Worm (Caenorhabditis elegans): ENCODE data around the gene srb-16.
A peak's percentile ranks its signal among the peaks of the same experiment; 100 is the strongest.

The srb-16 gene

ce11 chrII:5183207-5183606, 32.5 kb upstream of the srb-16 start:
- TF ChIP-seq hlh-17 (GFP tag; optimal IDR thresholded peaks at IDR 0.05; ENCODE audit: borderline replicate concordance) (no peak), nhr-20 (tag; optimal IDR thresholded peaks at IDR 0.05) (peak; percentile 9), swsn-7 (tag; optimal IDR thresholded peaks at IDR 0.05) (peak; percentile 3), blmp-1 (tag; optimal IDR thresholded peaks at IDR 0.05) (peak; percentile 19), ztf-4 (tag; optimal IDR thresholded peaks at IDR 0.05) (peak; percentile 16), lin-14 (GFP tag; optimal IDR thresholded peaks at IDR 0.05) (peak; percentile 18), fkh-10 (GFP tag; optimal IDR thresholded peaks at IDR 0.05) (no peak), nhr-47 (tag; optimal IDR thresholded peaks at IDR 0.05) (peak; percentile 22), nhr-85 (tag) (peak; percentile 52), dsc-1 (tag; optimal IDR thresholded peaks at IDR 0.05) (peak; percentile 63), ztf-11 (tag; optimal IDR thresholded peaks at IDR 0.05) (no peak), nhr-71 (tag; optimal IDR thresholded peaks at IDR 0.05) (peak; percentile 44), nhr-11 (tag; optimal IDR thresholded peaks at IDR 0.05) (no peak)

- no peak for TF ChIP-seq tlp-1 (tag; optimal IDR thresholded peaks at IDR 0.05)
- no peak for TF ChIP-seq blmp-1 (tag; optimal IDR thresholded peaks at IDR 0.05)
- TF ChIP-seq skn-1 (tag; optimal IDR thresholded peaks at IDR 0.05), result no peak
- TF ChIP-seq nhr-76 (tag; optimal IDR thresholded peaks at IDR 0.05), result no peak
- TF ChIP-seq nhr-84 (tag; optimal IDR thresholded peaks at IDR 0.05), result no peak
- no peak for TF ChIP-seq unc-62 (GFP tag; optimal IDR thresholded peaks at IDR 0.05)
- TF ChIP-seq unc-86 (tag; optimal IDR thresholded peaks at IDR 0.05), result no peak
- TF ChIP-seq aly-2 (tag; optimal IDR thresholded peaks at IDR 0.05), result no peak
- TF ChIP-seq nhr-47 (tag; optimal IDR thresholded peaks at IDR 0.05), result peak; percentile 73
- peak; percentile 74 for TF ChIP-seq snu-23 (GFP tag; optimal IDR thresholded peaks at IDR 0.05)
- no peak for TF ChIP-seq ceh-90 (tag; optimal IDR thresholded peaks at IDR 0.05)
- TF ChIP-seq lin-14 (GFP tag; optimal IDR thresholded peaks at IDR 0.05), result peak; percentile 82
- peak; percentile 34 for TF ChIP-seq dsc-1 (tag; optimal IDR thresholded peaks at IDR 0.05)
- peak; percentile 58 to 76 for TF ChIP-seq lin-35 (GFP tag; optimal IDR thresholded peaks at IDR 0.05)
- TF ChIP-seq nhr-77 (tag; optimal IDR thresholded peaks at IDR 0.05), result no peak
- peak; percentile 54 for TF ChIP-seq rnt-1 (tag; optimal IDR thresholded peaks at IDR 0.05)
- TF ChIP-seq pax-3 (tag; optimal IDR thresholded peaks at IDR 0.05), result no peak
- peak; percentile 63 for TF ChIP-seq nhr-19 (GFP tag; conservative IDR thresholded peaks at IDR 0.05)
- no peak for TF ChIP-seq hpl-2 (GFP tag; optimal IDR thresholded peaks at IDR 0.05)
- TF ChIP-seq ceh-63 (GFP tag; optimal IDR thresholded peaks at IDR 0.05), result no peak
- TF ChIP-seq egl-13 (tag; optimal IDR thresholded peaks at IDR 0.05), result peak; percentile 41
- TF ChIP-seq nhr-20 (tag; optimal IDR thresholded peaks at IDR 0.05), result peak; percentile 80
- TF ChIP-seq pqm-1 (tag; optimal IDR thresholded peaks at IDR 0.05), result peak; percentile 56
- TF ChIP-seq alr-1 (tag; optimal IDR thresholded peaks at IDR 0.05; ENCODE audit: borderline replicate concordance), result no peak
- TF ChIP-seq vab-15 (tag; optimal IDR thresholded peaks at IDR 0.05), result no peak
- TF ChIP-seq pag-3 (tag; optimal IDR thresholded peaks at IDR 0.05; ENCODE audit: borderline replicate concordance, insufficient read depth), result no peak
- peak; percentile 83 for TF ChIP-seq nhr-71 (tag; optimal IDR thresholded peaks at IDR 0.05)
- peak; percentile 48 for TF ChIP-seq ama-1 (optimal IDR thresholded peaks at IDR 0.05)
- TF ChIP-seq dpl-1 (GFP tag; optimal IDR thresholded peaks at IDR 0.05), result peak in 2 of 3 experiments; percentile 5 to 35
- TF ChIP-seq egl-27 (tag; optimal IDR thresholded peaks at IDR 0.05), result no peak
- peak; percentile 77 for TF ChIP-seq mep-1 (tag; optimal IDR thresholded peaks at IDR 0.05)
- TF ChIP-seq mab-9 (GFP tag; IDR thresholded peaks at IDR 0.05), result no peak
- TF ChIP-seq unc-130 (tag; optimal IDR thresholded peaks at IDR 0.05), result peak; percentile 33
- TF ChIP-seq ceh-88 (GFP tag; IDR thresholded peaks at IDR 0.05), result no peak
- TF ChIP-seq elt-3 (tag; optimal IDR thresholded peaks at IDR 0.05), result peak in 2 of 6 experiments; percentile 6 to 20
- peak; percentile 69 for TF ChIP-seq xbp-1 (tag; optimal IDR thresholded peaks at IDR 0.05)
- TF ChIP-seq C16A3.4 (tag; optimal IDR thresholded peaks at IDR 0.05), result peak; percentile 15
- TF ChIP-seq lin-39 (tag; optimal IDR thresholded peaks at IDR 0.05), result no peak
- TF ChIP-seq nhr-85 (tag), result peak; percentile 85
- peak; percentile 9 for TF ChIP-seq irx-1 (tag; optimal IDR thresholded peaks at IDR 0.05)
- peak; percentile 53 for TF ChIP-seq jun-1 (tag; optimal IDR thresholded peaks at IDR 0.05)
- TF ChIP-seq ztf-4 (tag; optimal IDR thresholded peaks at IDR 0.05), result peak; percentile 71
- TF ChIP-seq nhr-11 (tag; optimal IDR thresholded peaks at IDR 0.05), result no peak
- TF ChIP-seq ceh-82 (tag; optimal IDR thresholded peaks at IDR 0.05), result peak in 2 of 3 experiments; percentile 35 to 36
- peak; percentile 30 for TF ChIP-seq tbx-2 (tag; optimal IDR thresholded peaks at IDR 0.05)
- no peak for TF ChIP-seq zag-1 (tag; optimal IDR thresholded peaks at IDR 0.05)
These were observed 31.7 kb upstream of the srb-16 start for ce11 chrII:5182451-5182850.

All from whole organism, L1 larva.